Fruit fly (Drosophila melanogaster) S2 (cell line): ENCODE results near the gene CG43445.

ENCODE experiments used
- CG8478 ChIP-seq: fragments of >200 bp; optimal IDR thresholded peaks from 2 replicates; lab custom pipeline; 2018
- CTCF ChIP-seq, 2 experiments: fragments of >200 bp; optimal IDR thresholded peaks; 2 replicates each; lab custom pipeline; 2018

The CG43445 gene

DNA sequence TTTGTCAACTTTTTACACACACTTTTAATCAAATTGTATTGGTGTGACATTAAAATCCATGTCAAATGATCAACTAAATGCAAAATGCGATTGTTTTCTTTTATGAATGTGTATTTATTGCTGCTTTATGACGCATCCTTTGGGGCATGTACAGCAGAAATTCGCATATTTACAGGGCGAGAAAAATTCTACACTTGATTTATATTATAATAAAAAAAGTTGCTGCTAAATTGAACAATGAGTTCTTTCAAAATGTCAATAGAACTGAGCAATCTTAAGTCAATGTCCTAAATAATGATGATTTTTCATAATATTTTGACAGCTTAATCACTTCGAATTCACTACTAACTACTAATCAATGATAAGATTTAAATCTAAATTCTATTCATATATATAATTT lies at the start of gene CG43445:
CG43445 (plus strand) TSS at position 301 of the 400 bp plus-strand sequence.
- TF ChIP-seq CTCF (optimal IDR thresholded peaks at IDR 0.05; lab: Kevin White, UChicago) (no peak), CG8478 (lab: Kevin White, UChicago) (no peak)

DNA sequence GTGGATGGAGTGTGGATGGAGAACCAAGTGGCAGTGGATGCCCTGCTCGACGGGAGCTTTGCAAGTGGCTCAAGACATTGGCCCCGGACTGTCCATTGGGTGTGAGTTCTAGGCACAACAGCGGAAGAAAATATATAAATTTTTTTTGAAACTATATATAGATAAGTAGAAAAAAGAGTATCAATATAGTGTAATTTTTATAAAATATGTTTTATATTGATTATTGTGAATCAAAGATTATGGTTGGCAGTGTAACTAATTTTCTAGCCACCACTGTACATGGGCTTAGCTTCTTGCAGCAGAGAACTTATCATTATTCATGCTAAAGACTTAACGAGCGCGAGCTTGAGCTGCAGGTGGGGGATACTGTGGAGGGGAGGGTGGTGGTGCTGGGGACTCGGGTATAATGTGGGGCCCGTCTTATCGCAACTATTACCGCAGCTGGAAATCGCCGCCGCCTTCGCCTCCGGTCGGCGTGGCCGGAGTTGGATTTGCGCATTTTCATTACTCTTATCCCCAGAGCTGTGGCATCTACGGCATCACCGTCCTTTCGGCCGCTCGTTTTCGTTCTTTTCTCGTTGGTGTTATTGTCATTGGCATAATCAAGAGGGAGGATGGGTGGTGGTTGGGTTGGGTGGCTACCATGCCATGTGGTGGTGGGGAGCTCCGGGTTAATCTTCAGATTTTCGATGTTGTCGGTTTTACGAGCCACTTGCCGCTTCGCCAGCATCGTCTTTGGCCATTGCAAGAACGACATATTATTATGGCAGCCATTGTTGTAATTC lies 49.1 kb upstream of the CG43445 start:
- no peak for TF ChIP-seq CG8478 (lab: Kevin White, UChicago)
- TF ChIP-seq CTCF (optimal IDR thresholded peaks at IDR 0.05; lab: Kevin White, UChicago), result no peak

DNA sequence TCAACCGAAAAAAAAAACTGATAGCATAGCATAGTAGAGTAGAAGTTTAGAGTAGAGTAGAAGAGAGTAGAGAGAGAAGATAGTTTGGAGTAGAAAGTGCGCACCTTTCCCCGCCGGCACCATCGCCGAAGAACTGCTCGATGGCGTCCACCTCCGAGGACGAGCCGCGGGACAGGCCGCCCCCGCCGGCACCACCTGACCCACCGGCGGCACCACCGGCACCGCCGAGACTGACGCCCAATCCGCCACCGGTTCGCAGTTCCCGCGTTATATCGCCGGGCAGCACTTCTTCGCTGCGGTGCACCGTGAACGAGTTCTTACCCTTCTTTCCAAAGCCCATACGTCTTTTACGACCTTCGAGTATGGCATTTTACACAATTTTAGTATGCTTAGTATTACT lies 30.1 kb upstream of the CG43445 start:
- no peak for TF ChIP-seq CTCF (optimal IDR thresholded peaks at IDR 0.05; lab: Kevin White, UChicago)
- TF ChIP-seq CG8478 (lab: Kevin White, UChicago), result no peak

DNA sequence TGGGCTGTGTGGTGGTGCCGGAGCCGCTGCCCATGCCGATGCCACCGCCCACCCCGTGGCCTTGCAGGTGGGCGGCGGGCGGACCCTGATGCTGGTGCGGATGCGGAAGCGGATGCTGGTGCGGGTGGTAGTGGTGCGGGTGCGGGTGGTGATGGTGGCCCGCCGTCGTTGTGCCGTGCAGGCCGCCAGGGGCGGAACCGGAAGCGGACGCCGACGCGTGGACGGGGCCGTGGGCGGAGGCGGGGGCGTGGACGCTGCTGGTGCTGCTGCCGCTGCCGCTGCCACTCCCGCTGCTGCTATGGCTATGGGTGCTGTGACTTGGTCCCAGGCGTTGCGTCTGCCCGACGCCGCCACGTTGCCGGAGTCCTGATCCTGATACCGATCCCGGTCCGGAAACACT lies 20.2 kb upstream of the CG43445 start:
- TF ChIP-seq CG8478 (lab: Kevin White, UChicago), result no peak
- no peak for TF ChIP-seq CTCF (optimal IDR thresholded peaks at IDR 0.05; lab: Kevin White, UChicago)

DNA sequence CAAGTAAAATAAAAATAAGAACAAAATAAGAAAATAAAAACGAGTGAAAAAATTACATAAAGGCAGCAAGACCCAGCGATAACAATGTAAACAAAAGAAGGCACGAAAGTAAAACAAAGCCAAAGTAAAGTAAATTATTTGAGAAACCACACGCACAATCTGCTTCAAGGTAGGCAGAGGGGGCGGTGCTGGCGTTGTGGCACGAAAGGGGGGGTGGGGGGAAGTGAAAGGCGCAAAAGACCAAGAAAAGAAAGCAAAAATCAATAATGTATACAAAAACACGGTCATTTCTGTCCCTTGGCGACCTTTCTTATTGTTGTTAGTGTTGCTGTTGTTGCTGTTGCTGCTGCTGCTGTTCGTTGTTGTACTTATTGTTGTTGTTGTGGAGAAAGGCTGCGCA lies 13.9 kb upstream of the CG43445 start:
- TF ChIP-seq CTCF (optimal IDR thresholded peaks at IDR 0.05; lab: Kevin White, UChicago) (no peak), CG8478 (lab: Kevin White, UChicago) (no peak)

DNA sequence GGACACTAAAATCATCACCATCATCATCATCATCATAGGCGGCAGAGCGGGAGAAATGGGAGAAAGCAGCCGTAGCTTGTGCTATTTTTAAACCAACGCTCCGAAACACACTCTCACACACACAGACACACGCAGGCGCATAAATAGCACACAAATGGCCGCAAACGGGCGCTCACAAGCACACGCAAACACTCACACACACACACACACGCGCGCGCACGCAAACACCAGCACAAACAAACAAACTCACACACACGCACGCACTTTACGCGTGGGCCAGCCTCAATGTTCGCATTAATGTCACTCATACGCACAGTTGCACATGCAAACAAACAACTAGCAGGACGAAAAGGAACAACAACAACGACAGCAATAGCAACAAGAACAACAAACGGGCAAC lies 13.3 kb upstream of the CG43445 start:
- TF ChIP-seq CG8478 (lab: Kevin White, UChicago), result no peak
- TF ChIP-seq CTCF (optimal IDR thresholded peaks at IDR 0.05; lab: Kevin White, UChicago), result no peak

DNA sequence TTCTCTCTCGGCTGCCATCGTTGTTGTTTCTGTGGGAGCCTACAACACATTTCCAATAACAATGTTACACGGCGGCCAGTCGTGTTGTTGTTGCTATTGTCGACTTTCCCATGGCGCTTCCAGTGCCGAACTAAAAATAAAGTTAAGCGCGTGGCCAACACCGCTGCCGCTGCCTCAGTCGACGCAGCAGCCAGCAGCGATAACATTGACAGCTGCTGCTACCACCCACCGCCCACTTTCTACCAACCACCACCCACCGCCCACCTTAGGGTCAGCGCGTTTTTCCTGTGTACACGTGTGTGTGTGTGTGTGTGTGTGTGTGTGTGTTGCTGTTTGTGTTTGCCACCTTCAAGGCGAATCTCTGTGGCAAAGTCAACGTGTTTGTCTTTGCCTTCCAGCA lies 10.1 kb upstream of the CG43445 start:
- TF ChIP-seq CG8478 (lab: Kevin White, UChicago), result no peak
- TF ChIP-seq CTCF (optimal IDR thresholded peaks at IDR 0.05; lab: Kevin White, UChicago), result no peak

DNA sequence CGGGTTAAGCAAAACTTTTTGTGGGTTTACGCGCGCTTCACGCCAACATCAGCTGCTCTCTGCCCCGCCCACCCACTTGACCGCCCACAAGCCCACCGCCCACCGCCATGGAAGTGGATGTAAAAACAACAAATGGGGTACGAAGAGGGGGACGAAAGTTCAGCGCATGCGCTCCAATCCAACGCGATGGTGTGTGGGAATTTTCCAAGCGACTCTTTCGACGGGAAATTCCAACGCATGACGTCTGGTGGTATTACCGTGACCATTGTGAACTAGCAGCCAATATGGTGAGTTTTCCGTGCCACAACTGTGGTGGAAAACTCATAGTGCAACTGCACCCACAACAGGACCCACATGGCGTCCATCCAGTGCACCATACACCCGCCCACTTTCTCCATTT lies 8.9 kb upstream of the CG43445 start:
- TF ChIP-seq CG8478 (lab: Kevin White, UChicago) (no peak), CTCF (optimal IDR thresholded peaks at IDR 0.05; lab: Kevin White, UChicago) (no peak)

DNA sequence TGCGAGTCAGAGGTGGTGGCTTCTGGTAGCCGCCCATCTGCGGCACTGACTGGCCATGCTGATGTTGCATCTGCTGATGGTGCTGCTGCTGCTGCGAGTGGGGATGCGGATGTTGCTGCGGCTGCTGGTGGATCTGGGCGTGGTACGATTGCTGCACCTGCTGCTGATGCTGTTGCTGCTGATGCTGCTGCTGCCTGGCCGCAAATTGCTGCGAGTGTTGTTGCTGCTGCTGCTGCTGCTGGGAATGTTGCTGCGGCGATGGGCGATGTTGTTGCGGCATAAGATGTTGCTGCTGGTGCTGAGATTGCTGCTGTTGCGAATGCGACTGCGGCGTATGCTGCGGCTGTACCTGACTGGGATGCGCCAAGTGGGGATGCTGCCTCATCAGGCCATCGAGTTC lies 6.0 kb upstream of the CG43445 start:
- TF ChIP-seq CG8478 (lab: Kevin White, UChicago), result no peak
- TF ChIP-seq CTCF (optimal IDR thresholded peaks at IDR 0.05; lab: Kevin White, UChicago), result no peak

DNA sequence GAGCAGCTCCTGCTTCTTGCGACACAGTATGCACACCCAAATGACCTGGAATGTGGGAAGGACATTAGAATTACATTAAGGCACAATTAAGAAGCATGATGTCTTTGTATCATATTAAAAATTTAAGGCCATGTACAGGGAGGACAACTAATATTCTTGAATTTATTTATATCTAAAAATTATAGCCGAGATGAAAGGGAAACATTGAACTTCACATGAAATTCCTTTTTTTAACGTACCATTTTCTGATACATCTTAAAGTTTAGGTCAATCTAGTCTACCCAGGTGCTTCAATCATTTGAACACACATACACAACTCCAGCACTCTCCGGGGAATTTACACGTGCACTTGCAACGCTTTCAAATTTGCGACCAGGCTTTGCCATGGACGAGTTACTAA lies 5.0 kb upstream of the CG43445 start, which contains the start of gene CG12347:
CG12347 (plus strand) TSS at position 301 of the 400 bp plus-strand sequence.
- TF ChIP-seq CTCF (optimal IDR thresholded peaks at IDR 0.05; lab: Kevin White, UChicago) (no peak), CG8478 (lab: Kevin White, UChicago) (no peak)

DNA sequence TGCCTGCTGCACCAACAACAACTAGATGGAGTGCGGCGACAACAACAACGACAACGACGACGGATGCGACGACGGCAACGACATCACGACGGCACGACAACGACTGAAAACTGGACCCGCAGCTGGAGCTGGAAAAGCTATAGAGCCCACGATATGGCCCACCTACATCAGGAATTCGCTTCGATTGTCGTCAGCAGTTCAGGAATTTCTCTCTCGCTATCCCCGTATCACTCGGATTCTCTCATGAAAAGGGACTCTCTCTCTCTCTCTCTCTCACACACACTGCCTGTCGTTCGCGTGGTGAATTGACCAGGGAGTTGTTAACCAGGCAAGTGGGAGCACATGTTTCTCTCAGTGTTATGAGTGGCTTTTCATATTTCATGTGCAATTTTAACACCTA lies 5.3 kb downstream of the CG43445 start, which contains the start of gene Rim:
Rim (minus strand) TSS at position 101 of the 400 bp plus-strand sequence.
- TF ChIP-seq CG8478 (lab: Kevin White, UChicago), result no peak
- no peak for TF ChIP-seq CTCF (optimal IDR thresholded peaks at IDR 0.05; lab: Kevin White, UChicago)

DNA sequence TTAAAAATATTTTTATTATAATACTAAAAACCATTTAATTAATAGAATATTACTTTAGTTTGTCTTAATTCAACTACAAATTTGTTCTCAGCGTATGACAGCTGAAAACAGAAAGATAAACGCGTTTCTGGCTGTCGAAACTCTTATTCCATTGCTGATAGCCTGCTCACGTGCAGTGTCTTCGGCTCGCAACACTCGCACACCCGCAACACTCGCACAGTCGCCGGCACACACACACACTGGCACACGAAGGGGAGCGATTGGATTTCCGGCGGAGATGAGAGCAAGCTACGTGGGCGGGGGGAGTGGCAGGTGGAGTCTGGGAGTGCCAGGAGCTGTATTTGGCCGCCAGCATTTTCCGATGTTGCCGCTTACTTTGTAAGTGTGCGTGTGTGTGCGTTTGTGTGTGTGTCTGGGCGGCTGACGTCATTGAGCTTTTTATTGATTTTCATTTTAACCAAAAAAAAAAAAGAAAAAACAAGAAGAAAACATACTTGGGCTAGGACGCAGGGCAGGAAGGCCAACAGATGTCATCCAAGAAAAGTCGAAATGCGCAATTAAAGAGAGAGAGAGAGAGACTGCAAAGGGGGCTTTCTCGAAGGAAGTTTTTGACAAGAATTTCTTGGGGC lies 6.8 kb downstream of the CG43445 start:
- no peak for TF ChIP-seq CTCF (optimal IDR thresholded peaks at IDR 0.05; lab: Kevin White, UChicago)
- no peak for TF ChIP-seq CG8478 (lab: Kevin White, UChicago)

DNA sequence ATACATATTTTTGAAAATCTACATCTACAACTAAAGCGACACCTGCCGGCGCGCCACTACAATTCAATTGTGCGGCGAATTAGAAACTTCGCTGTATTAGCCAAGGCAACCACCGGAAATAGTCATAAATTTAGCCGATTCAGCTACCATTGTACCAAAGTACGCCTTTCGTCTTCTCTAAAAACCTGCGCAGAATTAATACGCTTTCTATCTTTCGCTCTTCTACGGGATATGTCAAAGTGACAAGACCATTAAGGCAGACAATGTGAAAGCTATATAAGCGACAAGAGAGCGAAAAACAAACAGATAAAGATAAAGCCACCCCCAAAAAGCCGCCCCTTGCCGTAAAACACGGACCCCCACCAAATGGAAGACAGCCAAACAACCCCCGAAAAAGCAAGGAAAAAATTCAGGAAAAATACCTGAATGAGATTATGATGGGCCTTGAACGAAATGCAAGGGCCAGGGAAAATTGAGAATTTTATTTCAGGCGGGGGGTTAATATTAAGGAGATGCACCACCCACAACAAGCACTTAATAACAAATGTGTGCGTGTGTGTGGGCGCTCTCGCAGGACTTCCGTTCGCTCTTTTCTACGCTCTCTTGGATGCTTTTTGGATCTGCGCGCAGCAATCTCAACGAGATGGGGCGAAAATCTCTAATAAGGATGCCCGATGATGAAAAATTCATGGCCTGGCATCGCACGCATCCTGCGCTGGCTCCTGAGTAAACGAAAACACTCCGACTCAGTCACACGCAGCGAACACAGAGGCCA lies 8.1 kb downstream of the CG43445 start, which contains the start of gene cpo:
cpo (plus strand) TSS at position 725 of the 775 bp plus-strand sequence.
- peak; percentile 83 to 89 for TF ChIP-seq CTCF (optimal IDR thresholded peaks at IDR 0.05; lab: Kevin White, UChicago)
- no peak for TF ChIP-seq CG8478 (lab: Kevin White, UChicago)

DNA sequence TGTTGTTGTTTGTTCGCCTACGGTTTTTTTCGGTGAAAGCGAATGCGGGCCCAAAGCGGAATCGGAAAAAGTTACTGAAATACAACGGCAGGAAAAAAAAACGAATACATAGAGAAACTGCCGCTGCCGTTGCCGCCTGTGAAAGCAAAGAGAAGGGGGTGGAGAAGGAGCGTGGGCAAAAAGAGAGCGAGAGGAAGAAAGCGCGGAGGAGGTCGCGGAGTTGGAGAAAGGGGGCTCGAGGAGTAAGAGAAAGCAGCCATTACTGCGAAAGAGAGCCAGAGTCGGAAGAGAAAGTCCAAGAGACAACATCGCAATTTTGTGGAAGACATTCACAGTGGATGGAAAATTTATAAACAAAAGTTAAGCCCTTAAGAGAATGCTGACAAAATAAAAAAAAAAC lies 9.1 kb downstream of the CG43445 start:
- no peak for TF ChIP-seq CTCF (optimal IDR thresholded peaks at IDR 0.05; lab: Kevin White, UChicago)
- TF ChIP-seq CG8478 (lab: Kevin White, UChicago), result no peak
